Fruit fly (Drosophila melanogaster): ENCODE data around the gene Pmi.

- TF ChIP-seq CG7368 (GFP tag; optimal IDR thresholded peaks at IDR 0.05) (no peak), CG8632 (GFP tag; optimal IDR thresholded peaks at IDR 0.05) (no peak), salr (GFP tag; optimal IDR thresholded peaks at IDR 0.05) (no peak), CG11902 (GFP tag; optimal IDR thresholded peaks at IDR 0.05) (no peak), pdm3 (GFP tag; optimal IDR thresholded peaks at IDR 0.05) (no peak), Hr39 (GFP tag; optimal IDR thresholded peaks at IDR 0.05) (no peak), CG6854 (GFP tag; optimal IDR thresholded peaks at IDR 0.05) (no peak), CG6792 (GFP tag; optimal IDR thresholded peaks at IDR 0.05) (no peak), CG3032 (tag; optimal IDR thresholded peaks at IDR 0.05) (no peak), Ets96B (tag; optimal IDR thresholded peaks at IDR 0.05) (no peak), esn (GFP tag; optimal IDR thresholded peaks at IDR 0.05) (no peak), Hr4 (GFP tag; optimal IDR thresholded peaks at IDR 0.05) (no peak)
Observed at dm6 chr3L:5777114-5777513, 2.7 kb upstream of the Pmi start, which contains the start of gene vito.

Measured in whole organism, prepupa.